Fruit fly (Drosophila melanogaster): ENCODE results near the gene Hpf1.
A peak's percentile ranks its signal among the peaks of the same experiment; 100 is the strongest.

The Hpf1 gene

dm6 chr3R:5791497-5791896 is at the start of gene Hpf1:
Gene Hpf1, plus strand, starts transcription at chr3R:5791879.
- TF ChIP-seq sage (GFP tag; optimal IDR thresholded peaks at IDR 0.05) = peak; percentile 97
- TF ChIP-seq HLH106 (tag; optimal IDR thresholded peaks at IDR 0.05) = peak; percentile 99
- TF ChIP-seq Hnf4 (GFP tag; optimal IDR thresholded peaks at IDR 0.05) = peak; percentile 99
- TF ChIP-seq Dfd (GFP tag; optimal IDR thresholded peaks at IDR 0.05) = no peak
- TF ChIP-seq Mio (GFP tag; optimal IDR thresholded peaks at IDR 0.05) = peak; percentile 92
- TF ChIP-seq pan (optimal IDR thresholded peaks at IDR 0.05) = no peak
- TF ChIP-seq dmrt93B (GFP tag; optimal IDR thresholded peaks at IDR 0.05) = peak; percentile 98
- peak; percentile 100 for TF ChIP-seq rgr (GFP tag; optimal IDR thresholded peaks at IDR 0.05)
- peak; percentile 99 for TF ChIP-seq fru (GFP tag; optimal IDR thresholded peaks at IDR 0.05)
- no peak for TF ChIP-seq lola (GFP tag; optimal IDR thresholded peaks at IDR 0.05)
- no peak for TF ChIP-seq brk (GFP tag; optimal IDR thresholded peaks at IDR 0.05)
- peak; percentile 98 for TF ChIP-seq sv (GFP tag; optimal IDR thresholded peaks at IDR 0.05)
- TF ChIP-seq ey (GFP tag; optimal IDR thresholded peaks at IDR 0.05) = peak; percentile 99
- TF ChIP-seq Hr83 (GFP tag; optimal IDR thresholded peaks at IDR 0.05; ENCODE audit: poor library complexity, severe bottlenecking) = peak; percentile 86
- TF ChIP-seq GATAd (GFP tag; optimal IDR thresholded peaks at IDR 0.05) = peak; percentile 96
- TF ChIP-seq woc (GFP tag; optimal IDR thresholded peaks at IDR 0.05) = peak; percentile 98
- TF ChIP-seq Hr78 (GFP tag; optimal IDR thresholded peaks at IDR 0.05) = no peak
- peak; percentile 95 for TF ChIP-seq dsf (GFP tag; optimal IDR thresholded peaks at IDR 0.05; ENCODE audit: borderline replicate concordance)
- peak; percentile 99 for TF ChIP-seq OdsH (GFP tag; optimal IDR thresholded peaks at IDR 0.05)
- TF ChIP-seq CG32264 (GFP tag; optimal IDR thresholded peaks at IDR 0.05) = peak; percentile 98
- no peak for TF ChIP-seq CrebA (GFP tag; optimal IDR thresholded peaks at IDR 0.05; ENCODE audit: borderline replicate concordance)
- TF ChIP-seq Myc (optimal IDR thresholded peaks at IDR 0.05) = peak; percentile 21
- no peak for TF ChIP-seq dl (GFP tag; optimal IDR thresholded peaks at IDR 0.05; ENCODE audit: insufficient read depth in 1 of 2, partially characterized antibody in 2 of 2)
- TF ChIP-seq N (GFP tag; optimal IDR thresholded peaks at IDR 0.05) = no peak
- TF ChIP-seq Abd-B (GFP tag; optimal IDR thresholded peaks at IDR 0.05) = no peak
- peak; percentile 98 for TF ChIP-seq CG9705 (GFP tag; optimal IDR thresholded peaks at IDR 0.05)
- TF ChIP-seq usp (GFP tag; optimal IDR thresholded peaks at IDR 0.05) = no peak
- peak; percentile 99 for TF ChIP-seq Sp1 (GFP tag; optimal IDR thresholded peaks at IDR 0.05)
- peak; percentile 94 for TF ChIP-seq Rel (GFP tag; optimal IDR thresholded peaks at IDR 0.05)
- peak; percentile 92 for TF ChIP-seq Rel (tag; optimal IDR thresholded peaks at IDR 0.05)
- TF ChIP-seq Vsx2 (GFP tag; optimal IDR thresholded peaks at IDR 0.05; ENCODE audit: partially characterized antibody) = no peak
- TF ChIP-seq psq (GFP tag; optimal IDR thresholded peaks at IDR 0.05) = peak; percentile 98
- peak; percentile 63 for TF ChIP-seq jim (GFP tag; optimal IDR thresholded peaks at IDR 0.05)
- TF ChIP-seq tai (GFP tag; optimal IDR thresholded peaks at IDR 0.05) = no peak
- no peak for TF ChIP-seq Dif (GFP tag; optimal IDR thresholded peaks at IDR 0.05; ENCODE audit: partially characterized antibody)
- TF ChIP-seq h (GFP tag; optimal IDR thresholded peaks at IDR 0.05) = peak; percentile 99
- peak; percentile 96 to 99 for TF ChIP-seq foxo (GFP tag; optimal IDR thresholded peaks at IDR 0.05)
- peak; percentile 99 for TF ChIP-seq br (GFP tag; optimal IDR thresholded peaks at IDR 0.05)
- TF ChIP-seq Jra (GFP tag; optimal IDR thresholded peaks at IDR 0.05) = peak; percentile 98

- TF ChIP-seq dl (GFP tag; optimal IDR thresholded peaks at IDR 0.05; ENCODE audit: insufficient read depth in 1 of 2, partially characterized antibody in 2 of 2) (no peak), Dfd (GFP tag; optimal IDR thresholded peaks at IDR 0.05) (no peak), lola (GFP tag; optimal IDR thresholded peaks at IDR 0.05) (peak; percentile 37), br (GFP tag; optimal IDR thresholded peaks at IDR 0.05) (peak; percentile 57), Mio (GFP tag; optimal IDR thresholded peaks at IDR 0.05) (no peak), foxo (GFP tag; optimal IDR thresholded peaks at IDR 0.05) (peak in 1 of 2 experiments; percentile 39), pan (optimal IDR thresholded peaks at IDR 0.05) (no peak), woc (GFP tag; optimal IDR thresholded peaks at IDR 0.05) (peak; percentile 74), dmrt93B (GFP tag; optimal IDR thresholded peaks at IDR 0.05) (no peak), brk (GFP tag; optimal IDR thresholded peaks at IDR 0.05) (no peak), OdsH (GFP tag; optimal IDR thresholded peaks at IDR 0.05) (peak; percentile 29), Hr78 (GFP tag; optimal IDR thresholded peaks at IDR 0.05) (no peak), rgr (GFP tag; optimal IDR thresholded peaks at IDR 0.05) (peak; percentile 2), fru (GFP tag; optimal IDR thresholded peaks at IDR 0.05) (peak; percentile 48), CG32264 (GFP tag; optimal IDR thresholded peaks at IDR 0.05) (no peak), N (GFP tag; optimal IDR thresholded peaks at IDR 0.05) (no peak), HLH106 (tag; optimal IDR thresholded peaks at IDR 0.05) (peak; percentile 20), Myc (optimal IDR thresholded peaks at IDR 0.05) (peak; percentile 84), Hr83 (GFP tag; optimal IDR thresholded peaks at IDR 0.05; ENCODE audit: poor library complexity, severe bottlenecking) (no peak), jim (GFP tag; optimal IDR thresholded peaks at IDR 0.05) (no peak), Sp1 (GFP tag; optimal IDR thresholded peaks at IDR 0.05) (peak; percentile 11), Vsx2 (GFP tag; optimal IDR thresholded peaks at IDR 0.05; ENCODE audit: partially characterized antibody) (no peak), h (GFP tag; optimal IDR thresholded peaks at IDR 0.05) (peak; percentile 62), dsf (GFP tag; optimal IDR thresholded peaks at IDR 0.05; ENCODE audit: borderline replicate concordance) (peak; percentile 26), Abd-B (GFP tag; optimal IDR thresholded peaks at IDR 0.05) (no peak), usp (GFP tag; optimal IDR thresholded peaks at IDR 0.05) (no peak), psq (GFP tag; optimal IDR thresholded peaks at IDR 0.05) (peak; percentile 15), sv (GFP tag; optimal IDR thresholded peaks at IDR 0.05) (no peak), CrebA (GFP tag; optimal IDR thresholded peaks at IDR 0.05; ENCODE audit: borderline replicate concordance) (no peak), Hnf4 (GFP tag; optimal IDR thresholded peaks at IDR 0.05) (no peak), Dif (GFP tag; optimal IDR thresholded peaks at IDR 0.05; ENCODE audit: partially characterized antibody) (no peak), CG9705 (GFP tag; optimal IDR thresholded peaks at IDR 0.05) (no peak), tai (GFP tag; optimal IDR thresholded peaks at IDR 0.05) (no peak), Rel (GFP tag; optimal IDR thresholded peaks at IDR 0.05) (no peak), Rel (tag; optimal IDR thresholded peaks at IDR 0.05) (no peak), Jra (GFP tag; optimal IDR thresholded peaks at IDR 0.05) (no peak), sage (GFP tag; optimal IDR thresholded peaks at IDR 0.05) (no peak), ey (GFP tag; optimal IDR thresholded peaks at IDR 0.05) (peak; percentile 27), GATAd (GFP tag; optimal IDR thresholded peaks at IDR 0.05) (no peak)
These were observed 49.1 kb upstream of the Hpf1 start, which contains the start of the genes Sym and Madm for dm6 chr3R:5742278-5743196. Gene Sym, minus strand, starts transcription at chr3R:5742476. Gene Madm, plus strand, starts transcription at chr3R:5742510.

All from whole organism, wandering third instar larva.